Fruit fly (Drosophila melanogaster): Measurements from ENCODE around the gene pnr.

DNA sequence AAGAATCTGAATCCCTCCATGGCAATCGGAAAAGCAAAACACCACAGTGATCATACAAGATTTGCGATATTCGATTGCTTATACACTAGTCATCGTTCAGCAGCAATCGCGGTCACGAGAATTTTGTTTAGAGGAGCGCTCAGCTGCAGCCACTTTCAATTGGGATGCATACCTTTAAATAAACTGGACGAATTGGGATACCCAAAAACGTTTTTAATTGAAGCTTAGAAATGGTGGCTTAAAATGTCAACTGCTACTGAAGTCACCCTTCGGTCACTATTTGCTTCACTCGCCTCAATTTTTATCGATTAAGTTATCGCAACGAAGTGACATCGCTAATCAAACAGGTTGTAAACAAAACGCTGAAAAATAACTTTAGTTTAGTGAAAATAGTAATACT, 23.5 kb downstream of the pnr start, which contains the start of the genes IKKbeta and CG5013:
- TF ChIP-seq h (optimal IDR thresholded peaks at IDR 0.05), result no peak
- TF ChIP-seq Myc (optimal IDR thresholded peaks at IDR 0.05), result no peak
- TF ChIP-seq psq (optimal IDR thresholded peaks at IDR 0.05), result no peak
